Fruit fly (Drosophila melanogaster) whole organism, embryonic: Measurements from ENCODE around the gene GstD7.

Experiments used
- Abd-B ChIP-seq: fragments of 200-800 bp; sonication (Bioruptor generic); optimal IDR thresholded peaks from 2 replicates; lab custom pipeline; 2018; ENCODE audit warnings: missing biosample characterization, mild to moderate bottlenecking, missing genetic modification characterization, moderate library complexity
- Antp ChIP-seq: fragments of 200-800 bp; sonication (Bioruptor generic); optimal IDR thresholded peaks from 3 replicates; lab custom pipeline; 2016; ENCODE audit warnings: missing biosample characterization, missing genetic modification characterization
- BEAF-32 ChIP-seq: fragments of 200-800 bp; sonication (Bioruptor generic); optimal IDR thresholded peaks from 3 replicates; lab custom pipeline; 2017; ENCODE audit warnings: missing biosample characterization, missing genetic modification characterization, mild to moderate bottlenecking, moderate library complexity, missing genetic modification reagents
- C15 ChIP-seq: fragments of 200-800 bp; sonication (Bioruptor generic); IDR thresholded peaks from 3 replicates; pipeline ENCODE4 v1.3.6; 2022; ENCODE audit warnings: missing biosample characterization, missing genetic modification characterization
- CG10462 ChIP-seq: fragments of 200-800 bp; sonication (Bioruptor generic); optimal IDR thresholded peaks from 2 replicates; lab custom pipeline; 2016; ENCODE audit warnings: missing biosample characterization, missing genetic modification characterization
- CG12104 ChIP-seq: fragments of 200-800 bp; sonication (Bioruptor generic); optimal IDR thresholded peaks from 3 replicates; lab custom pipeline; 2016; ENCODE audit warnings: missing biosample characterization, missing genetic modification characterization
- CG1233 ChIP-seq: fragments of 200-800 bp; sonication (Bioruptor generic); optimal IDR thresholded peaks from 4 replicates; lab custom pipeline; 2018; ENCODE audit warnings: missing biosample characterization, mild to moderate bottlenecking, missing genetic modification characterization
- CG14014 ChIP-seq: fragments of 200-800 bp; sonication (Bioruptor generic); IDR thresholded peaks from 2 replicates; pipeline ENCODE4 v1.3.6; 2022; ENCODE audit warnings: missing biosample characterization, missing genetic modification characterization
- CG1603 ChIP-seq: fragments of 200-800 bp; sonication (Bioruptor generic); optimal IDR thresholded peaks from 2 replicates; lab custom pipeline; 2019; ENCODE audit warnings: missing biosample characterization, mild to moderate bottlenecking, missing genetic modification characterization, moderate library complexity
- CG17328 ChIP-seq: fragments of 200-800 bp; sonication (Bioruptor generic); IDR thresholded peaks from 2 replicates; pipeline ENCODE4 v1.3.6; 2022; ENCODE audit warnings: missing biosample characterization, missing genetic modification characterization
- CG17385 ChIP-seq: fragments of 200-800 bp; sonication (Bioruptor generic); optimal IDR thresholded peaks from 3 replicates; lab custom pipeline; 2018; ENCODE audit warnings: missing biosample characterization, mild to moderate bottlenecking, missing genetic modification characterization
- CG2129 ChIP-seq: fragments of 200-800 bp; sonication (Bioruptor generic); IDR thresholded peaks from 2 replicates; pipeline ENCODE4 v1.3.6; 2022; ENCODE audit warnings: missing biosample characterization, missing genetic modification characterization; ENCODE audit not compliant: partially characterized antibody
- CG2889 ChIP-seq: fragments of 200-800 bp; sonication (Bioruptor generic); IDR thresholded peaks from 3 replicates; pipeline ENCODE4 v1.3.6; 2022; ENCODE audit warnings: missing biosample characterization, missing genetic modification characterization
- CG31388 ChIP-seq: fragments of 200-800 bp; sonication (Bioruptor generic); optimal IDR thresholded peaks from 2 replicates; lab custom pipeline; 2016; ENCODE audit warnings: missing biosample characterization, missing genetic modification characterization
- CG34224 ChIP-seq: fragments of 200-800 bp; sonication (Bioruptor generic); IDR thresholded peaks from 3 replicates; pipeline ENCODE4 v1.3.6; 2022; ENCODE audit warnings: missing biosample characterization, missing genetic modification characterization; ENCODE audit not compliant: partially characterized antibody
- CG4617 ChIP-seq: fragments of 200-800 bp; sonication (Bioruptor generic); optimal IDR thresholded peaks from 3 replicates; lab custom pipeline; 2016; ENCODE audit warnings: missing biosample characterization, missing genetic modification characterization, borderline replicate concordance
- CG5180 ChIP-seq: fragments of 200-800 bp; sonication (Bioruptor generic); optimal IDR thresholded peaks from 3 replicates; lab custom pipeline; 2017; ENCODE audit warnings: missing biosample characterization, missing genetic modification characterization, mild to moderate bottlenecking, moderate library complexity, missing genetic modification reagents
- CHES-1-like ChIP-seq: fragments of 200-800 bp; sonication (Bioruptor generic); optimal IDR thresholded peaks from 2 replicates; lab custom pipeline; 2016; ENCODE audit warnings: missing biosample characterization, missing genetic modification characterization
- CkIIα-i1 ChIP-seq: fragments of 200-800 bp; sonication (Bioruptor generic); IDR thresholded peaks from 2 replicates; pipeline ENCODE4 v1.3.6; 2022; ENCODE audit warnings: missing biosample characterization, missing genetic modification characterization
- D19B ChIP-seq: fragments of 200-800 bp; sonication (Bioruptor generic); optimal IDR thresholded peaks from 2 replicates; lab custom pipeline; 2017; ENCODE audit warnings: missing biosample characterization, mild to moderate bottlenecking, missing genetic modification characterization
- Deaf1 ChIP-seq: fragments of 200-800 bp; optimal IDR thresholded peaks from 3 replicates; lab custom pipeline; 2019; ENCODE audit warnings: missing biosample characterization, mild to moderate bottlenecking, missing genetic modification characterization, moderate library complexity
- Dip3 ChIP-seq: fragments of 200-800 bp; sonication (Bioruptor generic); optimal IDR thresholded peaks from 3 replicates; lab custom pipeline; 2016; ENCODE audit warnings: missing biosample characterization, missing genetic modification characterization
- Dref ChIP-seq: fragments of 200-800 bp; sonication (Bioruptor generic); IDR thresholded peaks from 2 replicates; pipeline ENCODE4 v1.3.6; 2022; ENCODE audit warnings: missing biosample characterization, missing genetic modification characterization
- Fer1 ChIP-seq: fragments of 200-800 bp; sonication (Bioruptor generic); optimal IDR thresholded peaks from 2 replicates; lab custom pipeline; 2017; ENCODE audit warnings: missing biosample characterization, mild to moderate bottlenecking, missing genetic modification characterization
- GATAe ChIP-seq: fragments of 200-800 bp; sonication (Bioruptor generic); conservative IDR thresholded peaks from 2 replicates; pipeline ENCODE4 v1.3.6; 2022; ENCODE audit warnings: missing biosample characterization, missing genetic modification characterization
- Hr39 ChIP-seq: fragments of >200 bp; optimal IDR thresholded peaks from 2 replicates; lab custom pipeline; 2017
- MBD-R2 ChIP-seq: fragments of 200-800 bp; sonication (Bioruptor generic); IDR thresholded peaks from 2 replicates; pipeline ENCODE4 v1.3.6; 2022; ENCODE audit warnings: missing biosample characterization, missing genetic modification characterization
- Nf-YC ChIP-seq: fragments of 200-800 bp; optimal IDR thresholded peaks from 3 replicates; lab custom pipeline; 2019; ENCODE audit warnings: missing biosample characterization, mild to moderate bottlenecking, missing genetic modification characterization, moderate library complexity
- Pdp1 ChIP-seq, 2 experiments: fragments of 200-800 bp; sonication (Bioruptor generic); optimal IDR thresholded peaks; 3 replicates each; lab custom pipeline; 2016; ENCODE audit warnings: missing biosample characterization in 2 of 2, missing genetic modification characterization in 2 of 2, mild to moderate bottlenecking in 1 of 2, moderate library complexity in 1 of 2
- Ravus ChIP-seq: fragments of 200-800 bp; sonication (Bioruptor generic); IDR thresholded peaks from 2 replicates; pipeline ENCODE4 v1.3.6; 2022; ENCODE audit warnings: missing biosample characterization, missing genetic modification characterization
- ase ChIP-seq: fragments of 200-800 bp; sonication (Bioruptor generic); IDR thresholded peaks from 3 replicates; pipeline ENCODE4 v1.3.6; 2022; ENCODE audit warnings: missing biosample characterization, missing genetic modification characterization
- ato ChIP-seq: fragments of 200-800 bp; sonication (Bioruptor generic); IDR thresholded peaks from 2 replicates; pipeline ENCODE4 v1.3.6; 2022; ENCODE audit warnings: missing biosample characterization, missing genetic modification characterization; ENCODE audit not compliant: partially characterized antibody
- crc ChIP-seq: fragments of 200-800 bp; sonication (Bioruptor generic); optimal IDR thresholded peaks from 2 replicates; lab custom pipeline; 2016; ENCODE audit warnings: missing biosample characterization, missing genetic modification characterization
- croc ChIP-seq: fragments of 200-800 bp; sonication (Bioruptor generic); conservative IDR thresholded peaks from 3 replicates; pipeline ENCODE4 v1.3.6; 2022; ENCODE audit warnings: missing biosample characterization, missing genetic modification characterization
- crp ChIP-seq, 2 experiments: fragments of 200-800 bp; sonication (Bioruptor generic); optimal IDR thresholded peaks; 2 replicates in 1 of 2; 3 replicates in 1 of 2; lab custom pipeline; 2017; ENCODE audit warnings: missing biosample characterization in 2 of 2, missing genetic modification characterization in 2 of 2, mild to moderate bottlenecking in 1 of 2, moderate library complexity in 1 of 2
- dan ChIP-seq: fragments of 200-800 bp; sonication (Bioruptor generic); IDR thresholded peaks from 2 replicates; pipeline ENCODE4 v1.3.6; 2022; ENCODE audit warnings: missing biosample characterization, missing genetic modification characterization
- fd3F ChIP-seq: fragments of 200-800 bp; sonication (Bioruptor generic); optimal IDR thresholded peaks from 2 replicates; lab custom pipeline; 2018; ENCODE audit warnings: missing biosample characterization, mild to moderate bottlenecking, missing genetic modification characterization, moderate library complexity
- fd96Cb ChIP-seq: fragments of 200-800 bp; sonication (Bioruptor generic); optimal IDR thresholded peaks from 2 replicates; lab custom pipeline; 2018; ENCODE audit warnings: missing biosample characterization, mild to moderate bottlenecking, missing genetic modification characterization, moderate library complexity
- gcm ChIP-seq: fragments of 200-800 bp; sonication (Bioruptor generic); optimal IDR thresholded peaks from 2 replicates; lab custom pipeline; 2019; ENCODE audit warnings: missing biosample characterization, mild to moderate bottlenecking, missing genetic modification characterization, moderate library complexity
- inv ChIP-seq: fragments of 200-800 bp; sonication (Bioruptor generic); IDR thresholded peaks from 2 replicates; pipeline ENCODE4 v1.3.6; 2022; ENCODE audit warnings: missing biosample characterization, missing genetic modification characterization; ENCODE audit not compliant: partially characterized antibody
- jumu ChIP-seq: fragments of 200-800 bp; sonication (Bioruptor generic); optimal IDR thresholded peaks from 3 replicates; lab custom pipeline; 2016; ENCODE audit warnings: missing biosample characterization, missing genetic modification characterization
- nerfin-1 ChIP-seq: fragments of 200-800 bp; sonication (Bioruptor generic); optimal IDR thresholded peaks from 3 replicates; lab custom pipeline; 2019; ENCODE audit warnings: missing biosample characterization, mild to moderate bottlenecking, missing genetic modification characterization, moderate library complexity
- nmo ChIP-seq: fragments of 200-800 bp; sonication (Bioruptor generic); optimal IDR thresholded peaks from 2 replicates; lab custom pipeline; 2018; ENCODE audit warnings: missing biosample characterization, mild to moderate bottlenecking, missing genetic modification characterization, moderate library complexity
- p53 ChIP-seq: fragments of 200-800 bp; sonication (Bioruptor generic); optimal IDR thresholded peaks from 2 replicates; lab custom pipeline; 2016; ENCODE audit warnings: missing biosample characterization, missing genetic modification characterization
- pb ChIP-seq: fragments of 200-800 bp; sonication (Bioruptor generic); optimal IDR thresholded peaks from 3 replicates; lab custom pipeline; 2016; ENCODE audit warnings: missing biosample characterization, missing genetic modification characterization
- sim ChIP-seq: fragments of 200-800 bp; sonication (Bioruptor generic); IDR thresholded peaks from 2 replicates; pipeline ENCODE4 v1.3.6; 2022; ENCODE audit warnings: missing biosample characterization, missing genetic modification characterization
- sima ChIP-seq: fragments of 200-800 bp; sonication (Bioruptor generic); optimal IDR thresholded peaks from 2 replicates; lab custom pipeline; 2016; ENCODE audit warnings: missing biosample characterization, missing genetic modification characterization
- z ChIP-seq: fragments of 200-800 bp; sonication (Bioruptor generic); IDR thresholded peaks from 3 replicates; pipeline ENCODE4 v1.3.6; 2022; ENCODE audit warnings: missing biosample characterization, missing genetic modification characterization
- zen ChIP-seq: fragments of 200-800 bp; sonication (Bioruptor generic); optimal IDR thresholded peaks from 3 replicates; lab custom pipeline; 2018; ENCODE audit warnings: missing biosample characterization, mild to moderate bottlenecking, missing genetic modification characterization, moderate library complexity
- zfh1 ChIP-seq: fragments of 200-800 bp; sonication (Bioruptor generic); IDR thresholded peaks from 3 replicates; pipeline ENCODE4 v1.3.6; 2022; ENCODE audit warnings: missing biosample characterization, missing genetic modification characterization

Gene GstD7

DNA sequence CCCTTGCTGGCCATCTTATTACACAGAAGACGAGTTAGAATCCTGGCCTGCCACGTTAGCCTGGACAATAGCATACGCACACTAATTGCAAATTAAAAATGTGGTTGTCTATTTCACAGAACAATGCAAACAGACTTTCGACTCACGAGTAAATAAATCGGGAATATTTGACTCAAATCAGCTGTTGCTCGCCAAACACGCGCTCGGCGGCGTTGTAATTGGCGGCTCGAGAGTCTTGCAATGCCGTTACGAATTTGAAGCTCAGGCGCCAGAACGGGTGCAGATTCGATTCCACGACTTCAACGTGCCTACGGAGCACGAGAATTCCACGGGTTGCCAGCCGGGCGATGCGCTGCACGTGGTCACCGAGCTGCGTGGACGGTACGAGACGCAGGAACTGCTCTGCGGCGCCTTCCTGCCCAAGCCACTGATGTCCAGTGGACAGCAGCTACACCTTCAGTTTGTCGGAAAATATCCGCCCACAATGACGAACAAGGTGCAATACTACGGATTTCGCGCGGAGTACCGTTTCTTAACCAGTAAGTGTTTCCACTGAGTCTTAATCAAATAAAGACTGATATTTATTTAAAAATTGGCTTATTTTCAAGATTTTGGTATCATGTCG, 23.5 kb downstream of the GstD7 start, which contains the start of gene DNAlig3 (continued):
- TF ChIP-seq croc, result no peak
- no peak for TF ChIP-seq CG5180 (GFP tag; lab: Kevin White, UChicago)
- no peak for TF ChIP-seq CG31388 (GFP tag; lab: Kevin White, UChicago)
- TF ChIP-seq z, result no peak
- no peak for TF ChIP-seq CkIIα-i1
- TF ChIP-seq Antp (GFP tag; lab: Kevin White, UChicago), result no peak
- no peak for TF ChIP-seq pb (GFP tag; lab: Kevin White, UChicago)
- no peak for TF ChIP-seq Dip3 (GFP tag; lab: Kevin White, UChicago)
- no peak for TF ChIP-seq C15 (GFP tag; lab: Robert Waterston, UW)
- peak; percentile 2 for TF ChIP-seq CG4617 (GFP tag; lab: Kevin White, UChicago)
- TF ChIP-seq ase (GFP tag; lab: Robert Waterston, UW), result no peak
- no peak for TF ChIP-seq D19B
- no peak for TF ChIP-seq p53
- TF ChIP-seq fd96Cb (tag; lab: Kevin White, UChicago), result no peak
- TF ChIP-seq zfh1 (GFP tag; lab: Robert Waterston, UW), result no peak
- TF ChIP-seq BEAF-32 (GFP tag; lab: Kevin White, UChicago), result peak; percentile 68
- TF ChIP-seq CG14014 (GFP tag; lab: Robert Waterston, UW), result no peak
- TF ChIP-seq Dref (GFP tag; lab: Robert Waterston, UW), result peak; percentile 40; the same call in 1 of the 2 replicates
- TF ChIP-seq Ravus (GFP tag; lab: Robert Waterston, UW), result no peak
- TF ChIP-seq crp (GFP tag; optimal IDR thresholded peaks at IDR 0.05; lab: Kevin White, UChicago), result peak; percentile 33 to 93
- no peak for TF ChIP-seq CG1233
- peak; percentile 76 for TF ChIP-seq MBD-R2
- no peak for TF ChIP-seq CHES-1-like
- no peak for TF ChIP-seq Hr39 (lab: Kevin White, UChicago)
- no peak for TF ChIP-seq Abd-B (GFP tag; lab: Kevin White, UChicago)
- no peak for TF ChIP-seq CG17328
- peak; percentile 25; the same call in 1 of the 2 replicates for TF ChIP-seq inv (GFP tag; lab: Robert Waterston, UW)
- TF ChIP-seq CG17385 (GFP tag; lab: Kevin White, UChicago), result no peak
- no peak for TF ChIP-seq CG12104 (GFP tag; lab: Kevin White, UChicago)
- TF ChIP-seq Nf-YC (tag; lab: Kevin White, UChicago), result no peak
- peak in 1 of 2 experiments; percentile 10 for TF ChIP-seq Pdp1 (GFP tag; optimal IDR thresholded peaks at IDR 0.05; lab: Kevin White, UChicago)
- TF ChIP-seq nmo, result no peak
- TF ChIP-seq CG1603 (tag; lab: Kevin White, UChicago), result peak; percentile 64
- no peak for TF ChIP-seq gcm (GFP tag; lab: Kevin White, UChicago)
- TF ChIP-seq Deaf1 (tag; lab: Kevin White, UChicago), result no peak
- no peak for TF ChIP-seq jumu (GFP tag; lab: Kevin White, UChicago)
- TF ChIP-seq dan (GFP tag; lab: Robert Waterston, UW), result no peak
- TF ChIP-seq CG10462 (GFP tag; lab: Kevin White, UChicago), result no peak
- no peak for TF ChIP-seq sima (GFP tag; lab: Kevin White, UChicago)
- TF ChIP-seq CG2129, result no peak
- TF ChIP-seq CG2889 (GFP tag; lab: Robert Waterston, UW), result no peak
- TF ChIP-seq nerfin-1 (tag; lab: Kevin White, UChicago), result no peak
- peak; percentile 21 for TF ChIP-seq Fer1 (GFP tag; lab: Kevin White, UChicago)
- no peak for TF ChIP-seq fd3F (GFP tag; lab: Kevin White, UChicago)
- no peak for TF ChIP-seq GATAe (GFP tag; lab: Robert Waterston, UW)
- TF ChIP-seq CG34224 (GFP tag; lab: Robert Waterston, UW), result peak; percentile 57
- TF ChIP-seq ato (GFP tag; lab: Robert Waterston, UW), result no peak
- no peak for TF ChIP-seq sim (GFP tag; lab: Robert Waterston, UW)
- TF ChIP-seq crc (GFP tag; lab: Kevin White, UChicago), result no peak
- peak; percentile 17 for TF ChIP-seq zen (tag; lab: Kevin White, UChicago)
